Worm (Caenorhabditis elegans) whole organism, L2 larva: ENCODE results near the gene pnk-4.

Source experiments
- C34F6.9 ChIP-seq: fragments of 150-350 bp; optimal IDR thresholded peaks from 2 replicates; lab custom pipeline; 2014; ENCODE audit warnings: missing biosample characterization, missing genetic modification characterization
- ZK546.5 ChIP-seq: sonication (generic microtip); optimal IDR thresholded peaks from 2 replicates; lab custom pipeline; 2017; ENCODE audit warnings: missing biosample characterization, missing genetic modification characterization
- alr-1 ChIP-seq: fragments of 150-350 bp; optimal IDR thresholded peaks from 2 replicates; lab custom pipeline; 2014; ENCODE audit warnings: missing biosample characterization, missing genetic modification characterization
- aly-2 ChIP-seq: fragments of 150-350 bp; optimal IDR thresholded peaks from 2 replicates; lab custom pipeline; 2014; ENCODE audit warnings: missing biosample characterization, missing genetic modification characterization
- ama-1 ChIP-seq: fragments of 150-350 bp; optimal IDR thresholded peaks from 2 replicates; lab custom pipeline; 2018; ENCODE audit warnings: inconsistent platforms
- blmp-1 ChIP-seq: sonication (generic microtip); optimal IDR thresholded peaks from 2 replicates; lab custom pipeline; 2017; ENCODE audit warnings: missing genetic modification characterization, mild to moderate bottlenecking, missing compliant biosample characterization, antibody characterized with exemption, moderate library complexity; ENCODE audit not compliant: insufficient read depth
- ceh-16 ChIP-seq: fragments of 150-350 bp; optimal IDR thresholded peaks from 2 replicates; lab custom pipeline; 2014; ENCODE audit warnings: missing biosample characterization, missing genetic modification characterization
- ceh-82 ChIP-seq: fragments of 150-350 bp; optimal IDR thresholded peaks from 2 replicates; lab custom pipeline; 2014; ENCODE audit warnings: missing biosample characterization, missing genetic modification characterization
- crh-2 ChIP-seq: sonication (generic microtip); optimal IDR thresholded peaks from 2 replicates; lab custom pipeline; 2017; ENCODE audit warnings: missing biosample characterization, missing genetic modification characterization
- dmd-4 ChIP-seq: sonication (generic microtip); optimal IDR thresholded peaks from 2 replicates; lab custom pipeline; 2017; ENCODE audit warnings: missing biosample characterization, missing genetic modification characterization
- elt-1 ChIP-seq: fragments of 150-350 bp; optimal IDR thresholded peaks from 2 replicates; lab custom pipeline; 2014; ENCODE audit warnings: missing biosample characterization, missing genetic modification characterization
- elt-3 ChIP-seq: sonication (generic microtip); optimal IDR thresholded peaks from 2 replicates; lab custom pipeline; 2017; ENCODE audit warnings: missing biosample characterization, missing genetic modification characterization
- fos-1 ChIP-seq: fragments of 150-350 bp; optimal IDR thresholded peaks from 2 replicates; lab custom pipeline; 2014; ENCODE audit warnings: missing biosample characterization, missing genetic modification characterization
- lin-13 ChIP-seq: fragments of 150-350 bp; optimal IDR thresholded peaks from 2 replicates; lab custom pipeline; 2014; ENCODE audit warnings: missing biosample characterization, missing genetic modification reagents, missing genetic modification characterization
- lsy-2 ChIP-seq, 2 experiments: fragments of 150-350 bp in 1 of 2; sonication (generic microtip) in 1 of 2; optimal IDR thresholded peaks; 2 replicates each; lab custom pipeline; 2014 to 2017; ENCODE audit warnings: missing biosample characterization in 2 of 2, missing genetic modification characterization in 2 of 2
- mab-5 ChIP-seq: fragments of 150-350 bp; optimal IDR thresholded peaks from 2 replicates; lab custom pipeline; 2014; ENCODE audit warnings: missing biosample characterization, missing genetic modification characterization
- mdl-1 ChIP-seq, 2 experiments: fragments of 150-350 bp in 1 of 2; sonication (generic microtip) in 1 of 2; optimal IDR thresholded peaks; 2 replicates each; lab custom pipeline; 2017; ENCODE audit warnings: missing biosample characterization in 2 of 2, missing genetic modification characterization in 2 of 2
- nhr-10 ChIP-seq: sonication (generic microtip); optimal IDR thresholded peaks from 2 replicates; lab custom pipeline; 2017; ENCODE audit warnings: missing biosample characterization, missing genetic modification characterization
- nhr-11 ChIP-seq: fragments of 150-350 bp; optimal IDR thresholded peaks from 2 replicates; lab custom pipeline; 2014; ENCODE audit warnings: missing biosample characterization, missing genetic modification characterization
- nhr-12 ChIP-seq: fragments of 150-350 bp; optimal IDR thresholded peaks from 2 replicates; lab custom pipeline; 2014; ENCODE audit warnings: missing biosample characterization, missing genetic modification characterization
- nhr-129 ChIP-seq: fragments of 150-350 bp; optimal IDR thresholded peaks from 2 replicates; lab custom pipeline; 2014; ENCODE audit warnings: missing biosample characterization, missing genetic modification characterization
- nhr-21 ChIP-seq: fragments of 150-350 bp; optimal IDR thresholded peaks from 2 replicates; lab custom pipeline; 2014; ENCODE audit warnings: missing biosample characterization, missing genetic modification characterization
- nhr-237 ChIP-seq: fragments of 150-350 bp; optimal IDR thresholded peaks from 2 replicates; lab custom pipeline; 2014; ENCODE audit warnings: missing biosample characterization, missing genetic modification characterization
- nhr-25 ChIP-seq: fragments of 150-350 bp; sonication (generic microtip); optimal IDR thresholded peaks from 3 replicates; lab custom pipeline; 2014; ENCODE audit warnings: missing biosample characterization, missing genetic modification characterization
- nhr-6 ChIP-seq: fragments of 150-350 bp; optimal IDR thresholded peaks from 2 replicates; lab custom pipeline; 2014; ENCODE audit warnings: missing biosample characterization, missing genetic modification characterization
- nhr-77 ChIP-seq: fragments of 150-350 bp; optimal IDR thresholded peaks from 2 replicates; lab custom pipeline; 2014; ENCODE audit warnings: missing biosample characterization, missing genetic modification characterization
- sem-4 ChIP-seq: fragments of 150-350 bp; optimal IDR thresholded peaks from 2 replicates; lab custom pipeline; 2014; ENCODE audit warnings: missing biosample characterization, missing genetic modification reagents, missing genetic modification characterization
- skn-1 ChIP-seq: sonication (generic microtip); optimal IDR thresholded peaks from 2 replicates; lab custom pipeline; 2017; ENCODE audit warnings: missing biosample characterization, missing genetic modification characterization
- sma-3 ChIP-seq: sonication (generic microtip); optimal IDR thresholded peaks from 2 replicates; lab custom pipeline; 2016; ENCODE audit warnings: missing genetic modification reagents, missing genetic modification characterization, missing compliant biosample characterization
- sma-9 ChIP-seq, 2 experiments: fragments of 150-350 bp in 1 of 2; sonication (generic microtip) in 1 of 2; optimal IDR thresholded peaks; 2 replicates each; lab custom pipeline; 2014 to 2016; ENCODE audit warnings: missing genetic modification characterization in 2 of 2, mild to moderate bottlenecking in 1 of 2, missing biosample characterization in 1 of 2, missing compliant biosample characterization in 1 of 2, missing genetic modification reagents in 1 of 2, moderate library complexity in 1 of 2
- snpc-4 ChIP-seq: fragments of 150-350 bp; optimal IDR thresholded peaks from 2 replicates; lab custom pipeline; 2014; ENCODE audit warnings: missing biosample characterization, missing genetic modification characterization
- unc-55 ChIP-seq: fragments of 150-350 bp; sonication (generic microtip); optimal IDR thresholded peaks from 3 replicates; lab custom pipeline; 2014; ENCODE audit warnings: missing biosample characterization, missing genetic modification reagents, missing genetic modification characterization
- ztf-1 ChIP-seq: fragments of 200-800 bp; sonication (Bioruptor generic); conservative IDR thresholded peaks from 2 replicates; pipeline ENCODE4 v1.3.6; 2022; ENCODE audit warnings: missing genetic modification characterization, missing compliant biosample characterization
- ztf-11 ChIP-seq: sonication (generic microtip); optimal IDR thresholded peaks from 2 replicates; lab custom pipeline; 2017; ENCODE audit warnings: missing biosample characterization, missing genetic modification characterization
- ztf-4 ChIP-seq: fragments of 150-350 bp; optimal IDR thresholded peaks from 2 replicates; lab custom pipeline; 2014; ENCODE audit warnings: missing biosample characterization, missing genetic modification characterization

Gene pnk-4

ce11 chrX:5100738-5101379, 13.2 kb downstream of the pnk-4 start, which contains the start of gene vit-2:
Gene vit-2 (plus strand): TSS chrX:5101042.
- TF ChIP-seq nhr-11 (tag; lab: Kevin White, UChicago) (no peak), ZK546.5 (tag; lab: Kevin White, UChicago) (no peak), nhr-237 (tag; lab: Kevin White, UChicago) (no peak), nhr-6 (tag; lab: Kevin White, UChicago) (no peak), alr-1 (tag; lab: Kevin White, UChicago) (no peak), ztf-11 (tag; lab: Kevin White, UChicago) (no peak), C34F6.9 (tag; lab: Kevin White, UChicago) (no peak), snpc-4 (tag; lab: Kevin White, UChicago) (no peak), sem-4 (tag; lab: Kevin White, UChicago) (no peak), blmp-1 (tag; lab: Kevin White, UChicago) (no peak), ceh-82 (tag; lab: Kevin White, UChicago) (no peak), nhr-10 (no peak), nhr-77 (tag; lab: Kevin White, UChicago) (no peak)

DNA sequence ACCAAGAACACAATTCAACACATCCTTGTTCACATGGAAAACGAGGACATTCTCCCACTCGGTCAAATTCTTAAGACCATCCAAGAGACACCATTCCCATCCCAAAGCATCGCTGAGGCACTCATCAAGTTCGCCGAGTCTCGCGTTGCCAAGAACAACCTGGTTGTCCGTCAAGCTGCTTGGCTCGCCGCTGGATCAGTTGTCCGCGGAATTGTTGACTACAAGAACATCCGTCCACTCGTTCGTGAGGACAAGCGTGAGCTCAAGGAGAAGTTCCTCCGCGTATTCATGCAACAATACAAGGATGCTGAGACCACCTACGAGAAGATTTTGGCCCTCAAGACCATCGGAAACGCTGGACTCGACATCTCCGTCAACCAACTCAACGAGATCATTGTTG, 14.7 kb downstream of the pnk-4 start:
- no peak for TF ChIP-seq ztf-4
- TF ChIP-seq nhr-21 (tag; lab: Kevin White, UChicago) = no peak
- TF ChIP-seq blmp-1 (tag; lab: Kevin White, UChicago) = no peak
- TF ChIP-seq skn-1 = no peak
- TF ChIP-seq lsy-2 (tag; optimal IDR thresholded peaks at IDR 0.05; lab: Kevin White, UChicago) = no peak
- no peak for TF ChIP-seq mab-5 (tag; lab: Kevin White, UChicago)
- TF ChIP-seq ceh-16 (tag; lab: Kevin White, UChicago) = no peak

ce11 chrX:5103422-5103821, 15.8 kb downstream of the pnk-4 start:
- TF ChIP-seq elt-1 (tag; lab: Kevin White, UChicago) (no peak), ama-1 (no peak), nhr-129 (no peak), fos-1 (no peak), mdl-1 (tag; optimal IDR thresholded peaks at IDR 0.05; lab: Kevin White, UChicago) (no peak)

- TF ChIP-seq nhr-77 (tag; lab: Kevin White, UChicago) (no peak), dmd-4 (tag; lab: Kevin White, UChicago) (no peak), aly-2 (tag; lab: Kevin White, UChicago) (no peak), skn-1 (no peak), elt-3 (tag; lab: Kevin White, UChicago) (no peak), blmp-1 (tag; lab: Kevin White, UChicago) (no peak), lin-13 (GFP tag; lab: Kevin White, UChicago) (no peak), ztf-1 (GFP tag; lab: Robert Waterston, UW) (no peak), nhr-12 (tag; lab: Kevin White, UChicago) (no peak), mab-5 (tag; lab: Kevin White, UChicago) (no peak), lsy-2 (tag; optimal IDR thresholded peaks at IDR 0.05; lab: Kevin White, UChicago) (no peak), sma-3 (GFP tag; lab: Kevin White, UChicago) (no peak), C34F6.9 (tag; lab: Kevin White, UChicago) (no peak), nhr-25 (tag; lab: Kevin White, UChicago) (no peak), unc-55 (GFP tag; lab: Kevin White, UChicago) (no peak), crh-2 (tag; lab: Kevin White, UChicago) (no peak), nhr-237 (tag; lab: Kevin White, UChicago) (no peak), sem-4 (tag; lab: Kevin White, UChicago) (no peak), sma-9 (GFP tag; optimal IDR thresholded peaks at IDR 0.05; lab: Kevin White, UChicago) (no peak), sma-9 (tag; optimal IDR thresholded peaks at IDR 0.05; lab: Kevin White, UChicago) (no peak)
Measured at ce11 chrX:5105703-5106102, 18.1 kb downstream of the pnk-4 start.
